Comparison of ENCODE assay signal across 1 fruit fly cellular context in genomic region chr3L:19042501-19042900, dm6.
TF ChIP-seq lines count a peak whose summit lies in the region.

No protein-coding gene starts in this region.

TF ChIP-seq in whole organism, embryonic, 481 proteins besides CTCF, POLR2A, EP300 and RAD21 (continued from another document and continues in another):
- 0 out of 2 replicates have a peak, but pooled peaks have one; percentile 15 for TF ChIP-seq CG17612 (GFP tag; IDR thresholded peaks at IDR 0.05; lab: Robert Waterston, UW)
- peak; percentile 77 for TF ChIP-seq salm (tag; optimal IDR thresholded peaks at IDR 0.05; lab: Kevin White, UChicago)
- peak; percentile 96 for TF ChIP-seq zen (tag; optimal IDR thresholded peaks at IDR 0.05; lab: Kevin White, UChicago)
- TF ChIP-seq HLHmδ (GFP tag; optimal IDR thresholded peaks at IDR 0.05; lab: Kevin White, UChicago), result no peak
- no peak for TF ChIP-seq Hey (tag; optimal IDR thresholded peaks at IDR 0.05; lab: Kevin White, UChicago)
- TF ChIP-seq eyg (GFP tag; optimal IDR thresholded peaks at IDR 0.05; lab: Kevin White, UChicago), result no peak
- TF ChIP-seq CG12299 (tag; optimal IDR thresholded peaks at IDR 0.05; lab: Kevin White, UChicago), result peak; percentile 65
- TF ChIP-seq cwo (GFP tag; optimal IDR thresholded peaks at IDR 0.05; lab: Kevin White, UChicago), result peak; percentile 60
- TF ChIP-seq CG15073 (GFP tag; optimal IDR thresholded peaks at IDR 0.05; lab: Kevin White, UChicago), result no peak
- TF ChIP-seq HmgZ (tag; optimal IDR thresholded peaks at IDR 0.05; lab: Kevin White, UChicago), result peak; percentile 39
- no peak for TF ChIP-seq TFAM (GFP tag; optimal IDR thresholded peaks at IDR 0.05; lab: Kevin White, UChicago)
- TF ChIP-seq dmrt11E (tag; optimal IDR thresholded peaks at IDR 0.05; lab: Kevin White, UChicago), result peak; percentile 97
- TF ChIP-seq slou (GFP tag; optimal IDR thresholded peaks at IDR 0.05; lab: Kevin White, UChicago), result no peak
- peak; percentile 90 for TF ChIP-seq Xrp1 (GFP tag; IDR thresholded peaks at IDR 0.05; lab: Robert Waterston, UW)
- peak; percentile 27 for TF ChIP-seq YL-1 (GFP tag; optimal IDR thresholded peaks at IDR 0.05; lab: Kevin White, UChicago)
- TF ChIP-seq CG3838 (GFP tag; optimal IDR thresholded peaks at IDR 0.05; lab: Kevin White, UChicago), result no peak
- TF ChIP-seq CG11723 (GFP tag; optimal IDR thresholded peaks at IDR 0.05; lab: Kevin White, UChicago), result peak; percentile 62
- TF ChIP-seq slp2 (GFP tag; optimal IDR thresholded peaks at IDR 0.05; lab: Kevin White, UChicago), result peak; percentile 8
- TF ChIP-seq CG17328 (GFP tag; IDR thresholded peaks at IDR 0.05; lab: Robert Waterston, UW), result peak; percentile 76
- TF ChIP-seq Atf-2 (GFP tag; optimal IDR thresholded peaks at IDR 0.05; lab: Kevin White, UChicago), result peak; percentile 4
- TF ChIP-seq CG12659 (GFP tag; optimal IDR thresholded peaks at IDR 0.05; lab: Kevin White, UChicago), result peak; percentile 70
- TF ChIP-seq lola (GFP tag; optimal IDR thresholded peaks at IDR 0.05; lab: Kevin White, UChicago), result peak in 1 of 3 experiments; percentile 97
- no peak for TF ChIP-seq CG13894 (tag; optimal IDR thresholded peaks at IDR 0.05; lab: Kevin White, UChicago)
- no peak for TF ChIP-seq Tbp (GFP tag; optimal IDR thresholded peaks at IDR 0.05; lab: Kevin White, UChicago)
- TF ChIP-seq Doc2 (GFP tag; IDR thresholded peaks at IDR 0.05; lab: Robert Waterston, UW), result no peak
- peak; percentile 94 for TF ChIP-seq CG9727 (GFP tag; optimal IDR thresholded peaks at IDR 0.05; lab: Kevin White, UChicago)
- peak; percentile 51; the same call in 1 of the 2 replicates for TF ChIP-seq peb (GFP tag; IDR thresholded peaks at IDR 0.05; lab: Robert Waterston, UW)
- TF ChIP-seq Neu2 (GFP tag; optimal IDR thresholded peaks at IDR 0.05; lab: Kevin White, UChicago; ENCODE audit: borderline replicate concordance), result no peak
- peak; percentile 77 for TF ChIP-seq CG18599 (GFP tag; optimal IDR thresholded peaks at IDR 0.05; lab: Kevin White, UChicago)
- TF ChIP-seq tna (GFP tag; IDR thresholded peaks at IDR 0.05; lab: Robert Waterston, UW; ENCODE audit: partially characterized antibody), result no peak
- no peak for TF ChIP-seq schlank (tag; optimal IDR thresholded peaks at IDR 0.05; lab: Kevin White, UChicago)
- TF ChIP-seq bcd (GFP tag; optimal IDR thresholded peaks at IDR 0.05; lab: Kevin White, UChicago), result peak; percentile 81
- peak; percentile 97 for TF ChIP-seq zf30C (GFP tag; optimal IDR thresholded peaks at IDR 0.05; lab: Kevin White, UChicago)
- TF ChIP-seq wek (GFP tag; optimal IDR thresholded peaks at IDR 0.05; lab: Kevin White, UChicago), result no peak
- no peak for TF ChIP-seq Sin3A (optimal IDR thresholded peaks at IDR 0.05; lab: Kevin White, UChicago)
- TF ChIP-seq disco-r (GFP tag; optimal IDR thresholded peaks at IDR 0.05; lab: Kevin White, UChicago), result no peak
- TF ChIP-seq fru (optimal IDR thresholded peaks at IDR 0.05; lab: Kevin White, UChicago), result no peak
- TF ChIP-seq CG14860 (GFP tag; IDR thresholded peaks at IDR 0.05; lab: Robert Waterston, UW; ENCODE audit: partially characterized antibody), result no peak
- no peak for TF ChIP-seq CG34224 (GFP tag; IDR thresholded peaks at IDR 0.05; lab: Robert Waterston, UW; ENCODE audit: partially characterized antibody)
- peak; percentile 77 for TF ChIP-seq CG6813 (GFP tag; optimal IDR thresholded peaks at IDR 0.05; lab: Kevin White, UChicago)
- TF ChIP-seq Ets97D (GFP tag; optimal IDR thresholded peaks at IDR 0.05; lab: Kevin White, UChicago), result peak; percentile 24
- peak; percentile 87 for TF ChIP-seq PHDP (tag; optimal IDR thresholded peaks at IDR 0.05; lab: Kevin White, UChicago)
- TF ChIP-seq chn (GFP tag; optimal IDR thresholded peaks at IDR 0.05; lab: Kevin White, UChicago), result peak; percentile 50
- no peak for TF ChIP-seq CG10321 (GFP tag; IDR thresholded peaks at IDR 0.05; lab: Robert Waterston, UW)
- no peak for TF ChIP-seq gsb (GFP tag; IDR thresholded peaks at IDR 0.05; lab: Robert Waterston, UW)
- TF ChIP-seq CG10979 (tag; optimal IDR thresholded peaks at IDR 0.05; lab: Kevin White, UChicago), result peak; percentile 97
- peak; percentile 1 for TF ChIP-seq exex (tag; optimal IDR thresholded peaks at IDR 0.05; lab: Kevin White, UChicago)
- TF ChIP-seq toy (GFP tag; IDR thresholded peaks at IDR 0.05; lab: Robert Waterston, UW), result no peak
- peak; percentile 6 to 94 for TF ChIP-seq eve (GFP tag; optimal IDR thresholded peaks at IDR 0.05; lab: Kevin White, UChicago)
- TF ChIP-seq Atf3 (GFP tag; optimal IDR thresholded peaks at IDR 0.05; lab: Kevin White, UChicago), result peak; percentile 26
- peak; percentile 74 for TF ChIP-seq Nf-YB (GFP tag; optimal IDR thresholded peaks at IDR 0.05; lab: Kevin White, UChicago)
- TF ChIP-seq C15 (GFP tag; IDR thresholded peaks at IDR 0.05; lab: Robert Waterston, UW), result no peak
- TF ChIP-seq tx (GFP tag; optimal IDR thresholded peaks at IDR 0.05; lab: Kevin White, UChicago), result peak; percentile 3
- peak; percentile 59 for TF ChIP-seq CG5245 (GFP tag; optimal IDR thresholded peaks at IDR 0.05; lab: Kevin White, UChicago)
- peak; percentile 77 for TF ChIP-seq CG1603 (tag; optimal IDR thresholded peaks at IDR 0.05; lab: Kevin White, UChicago)
- no peak for TF ChIP-seq pfk (GFP tag; optimal IDR thresholded peaks at IDR 0.05; lab: Kevin White, UChicago)
- TF ChIP-seq ash1 (GFP tag; optimal IDR thresholded peaks at IDR 0.05; lab: Kevin White, UChicago), result no peak
- TF ChIP-seq lilli (GFP tag; optimal IDR thresholded peaks at IDR 0.05; lab: Kevin White, UChicago), result peak; percentile 57
- TF ChIP-seq CG13287 (GFP tag; IDR thresholded peaks at IDR 0.05; lab: Robert Waterston, UW; ENCODE audit: partially characterized antibody), result no peak
- TF ChIP-seq Mes4 (GFP tag; optimal IDR thresholded peaks at IDR 0.05; lab: Kevin White, UChicago), result peak; percentile 6
- TF ChIP-seq CG16779 (GFP tag; IDR thresholded peaks at IDR 0.05; lab: Robert Waterston, UW), result no peak
- TF ChIP-seq repo (GFP tag; optimal IDR thresholded peaks at IDR 0.05; lab: Kevin White, UChicago), result no peak
- peak; percentile 22 for TF ChIP-seq kni (GFP tag; optimal IDR thresholded peaks at IDR 0.05; lab: Kevin White, UChicago)
- peak; percentile 69 for TF ChIP-seq CG10431 (GFP tag; optimal IDR thresholded peaks at IDR 0.05; lab: Kevin White, UChicago)
- peak; percentile 58 for TF ChIP-seq kah (GFP tag; optimal IDR thresholded peaks at IDR 0.05; lab: Kevin White, UChicago)
- no peak for TF ChIP-seq Rfx (GFP tag; IDR thresholded peaks at IDR 0.05; lab: Robert Waterston, UW)
- TF ChIP-seq CG10267 (tag; optimal IDR thresholded peaks at IDR 0.05; lab: Kevin White, UChicago), result peak; percentile 90
- TF ChIP-seq CG3281 (GFP tag; optimal IDR thresholded peaks at IDR 0.05; lab: Kevin White, UChicago), result peak; percentile 62
- no peak for TF ChIP-seq unc-4 (GFP tag; IDR thresholded peaks at IDR 0.05; lab: Robert Waterston, UW; ENCODE audit: partially characterized antibody)
- no peak for TF ChIP-seq abd-A (tag; optimal IDR thresholded peaks at IDR 0.05; lab: Kevin White, UChicago)
- TF ChIP-seq HLH54F (GFP tag; optimal IDR thresholded peaks at IDR 0.05; lab: Kevin White, UChicago), result no peak
- no peak for TF ChIP-seq ken (GFP tag; IDR thresholded peaks at IDR 0.05; lab: Robert Waterston, UW)
- TF ChIP-seq Abd-B (GFP tag; optimal IDR thresholded peaks at IDR 0.05; lab: Kevin White, UChicago), result peak; percentile 86
- TF ChIP-seq sqz (GFP tag; optimal IDR thresholded peaks at IDR 0.05; lab: Kevin White, UChicago), result peak; percentile 86
- TF ChIP-seq Ptx1 (GFP tag; IDR thresholded peaks at IDR 0.05; lab: Robert Waterston, UW), result peak; percentile 79
- TF ChIP-seq gcm2 (GFP tag; optimal IDR thresholded peaks at IDR 0.05; lab: Kevin White, UChicago), result peak; percentile 4
- peak; percentile 70 for TF ChIP-seq Meics (GFP tag; optimal IDR thresholded peaks at IDR 0.05; lab: Kevin White, UChicago)
- TF ChIP-seq CG13424 (tag; optimal IDR thresholded peaks at IDR 0.05; lab: Kevin White, UChicago), result peak; percentile 89
- TF ChIP-seq az2 (GFP tag; optimal IDR thresholded peaks at IDR 0.05; lab: Kevin White, UChicago), result peak; percentile 76
- peak; percentile 53 for TF ChIP-seq Ets65A (GFP tag; lab: Kevin White, UChicago)
- TF ChIP-seq Opbp (GFP tag; IDR thresholded peaks at IDR 0.05; lab: Robert Waterston, UW; ENCODE audit: partially characterized antibody), result no peak
- no peak for TF ChIP-seq CG34376 (GFP tag; optimal IDR thresholded peaks at IDR 0.05; lab: Kevin White, UChicago)
- TF ChIP-seq CG15601 (tag; optimal IDR thresholded peaks at IDR 0.05; lab: Kevin White, UChicago), result peak; percentile 90
- TF ChIP-seq crc (GFP tag; optimal IDR thresholded peaks at IDR 0.05; lab: Kevin White, UChicago), result no peak
- TF ChIP-seq gcm (GFP tag; optimal IDR thresholded peaks at IDR 0.05; lab: Kevin White, UChicago), result peak; percentile 91
- TF ChIP-seq en (GFP tag; optimal IDR thresholded peaks at IDR 0.05; lab: Kevin White, UChicago), result no peak
- no peak for TF ChIP-seq dati (GFP tag; IDR thresholded peaks at IDR 0.05; lab: Robert Waterston, UW)
- TF ChIP-seq CG4617 (GFP tag; optimal IDR thresholded peaks at IDR 0.05; lab: Kevin White, UChicago; ENCODE audit: borderline replicate concordance), result peak; percentile 22
- TF ChIP-seq H15 (GFP tag; IDR thresholded peaks at IDR 0.05; lab: Robert Waterston, UW), result 0 out of 3 replicates have a peak, but pooled peaks have one; percentile 38
- no peak for TF ChIP-seq sima (GFP tag; optimal IDR thresholded peaks at IDR 0.05; lab: Kevin White, UChicago)
- peak; percentile 91 for TF ChIP-seq CG2678 (tag; optimal IDR thresholded peaks at IDR 0.05; lab: Kevin White, UChicago)
- peak; percentile 91 for TF ChIP-seq Sox100B (GFP tag; optimal IDR thresholded peaks at IDR 0.05; lab: Kevin White, UChicago)
- peak; percentile 70 for TF ChIP-seq Fer3 (tag; optimal IDR thresholded peaks at IDR 0.05; lab: Kevin White, UChicago)
- peak; percentile 81 for TF ChIP-seq CG1529 (GFP tag; optimal IDR thresholded peaks at IDR 0.05; lab: Kevin White, UChicago)
- TF ChIP-seq ci (GFP tag; IDR thresholded peaks at IDR 0.05; lab: Robert Waterston, UW), result peak; percentile 78; the same call in 2 of the 3 replicates
- TF ChIP-seq CG10274 (GFP tag; optimal IDR thresholded peaks at IDR 0.05; lab: Kevin White, UChicago), result peak; percentile 36
- no peak for TF ChIP-seq emc (GFP tag; optimal IDR thresholded peaks at IDR 0.05; lab: Kevin White, UChicago)
- TF ChIP-seq CG5180 (GFP tag; optimal IDR thresholded peaks at IDR 0.05; lab: Kevin White, UChicago), result peak; percentile 25
- peak; percentile 69 for TF ChIP-seq HLH3B (GFP tag; IDR thresholded peaks at IDR 0.05; lab: Robert Waterston, UW)
- TF ChIP-seq D19A (tag; optimal IDR thresholded peaks at IDR 0.05; lab: Kevin White, UChicago), result peak; percentile 90
- TF ChIP-seq sna (GFP tag; IDR thresholded peaks at IDR 0.05; lab: Robert Waterston, UW; ENCODE audit: partially characterized antibody), result no peak
- peak; percentile 82 for TF ChIP-seq tap (tag; optimal IDR thresholded peaks at IDR 0.05; lab: Kevin White, UChicago)
- TF ChIP-seq CG8765 (GFP tag; IDR thresholded peaks at IDR 0.05; lab: Robert Waterston, UW), result peak; percentile 48; the same call in 1 of the 2 replicates
- TF ChIP-seq CG33557 (GFP tag; optimal IDR thresholded peaks at IDR 0.05; lab: Kevin White, UChicago), result peak; percentile 94
- TF ChIP-seq CG11456 (GFP tag; IDR thresholded peaks at IDR 0.05; lab: Robert Waterston, UW), result no peak
- no peak for TF ChIP-seq CG8089 (GFP tag; optimal IDR thresholded peaks at IDR 0.05; lab: Kevin White, UChicago)
- TF ChIP-seq danr (GFP tag; IDR thresholded peaks at IDR 0.05; lab: Robert Waterston, UW), result peak; percentile 40; the same call in 1 of the 2 replicates
- TF ChIP-seq CG4820 (GFP tag; optimal IDR thresholded peaks at IDR 0.05; lab: Kevin White, UChicago), result peak; percentile 85
- TF ChIP-seq CG3995 (GFP tag; optimal IDR thresholded peaks at IDR 0.05; lab: Kevin White, UChicago), result no peak
- peak; percentile 55 for TF ChIP-seq CG15011 (GFP tag; optimal IDR thresholded peaks at IDR 0.05; lab: Kevin White, UChicago)
- no peak for TF ChIP-seq Lim3 (GFP tag; IDR thresholded peaks at IDR 0.05; lab: Robert Waterston, UW)
- no peak; the same call in 1 of the 2 replicates for TF ChIP-seq gt (GFP tag; IDR thresholded peaks at IDR 0.05; lab: Robert Waterston, UW)
- peak; percentile 19; the same call in 1 of the 4 replicates for TF ChIP-seq Gug (GFP tag; IDR thresholded peaks at IDR 0.05; lab: Robert Waterston, UW)
- no peak for TF ChIP-seq CG12744 (GFP tag; optimal IDR thresholded peaks at IDR 0.05; lab: Kevin White, UChicago)
- peak; percentile 89 for TF ChIP-seq grau (tag; optimal IDR thresholded peaks at IDR 0.05; lab: Kevin White, UChicago)
- TF ChIP-seq CG2875 (GFP tag; optimal IDR thresholded peaks at IDR 0.05; lab: Kevin White, UChicago), result peak; percentile 79
- no peak for TF ChIP-seq p53 (GFP tag; optimal IDR thresholded peaks at IDR 0.05; lab: Kevin White, UChicago)
- peak; percentile 73 for TF ChIP-seq CG11093 (GFP tag; IDR thresholded peaks at IDR 0.05; lab: Robert Waterston, UW)
- TF ChIP-seq amos (GFP tag; IDR thresholded peaks at IDR 0.05; lab: Robert Waterston, UW; ENCODE audit: partially characterized antibody), result no peak
- no peak for TF ChIP-seq Dbx (GFP tag; IDR thresholded peaks at IDR 0.05; lab: Robert Waterston, UW)
- TF ChIP-seq CG11560 (tag; IDR thresholded peaks at IDR 0.05; lab: Robert Waterston, UW), result no peak
- peak; percentile 65 for TF ChIP-seq tgo (GFP tag; IDR thresholded peaks at IDR 0.05; lab: Robert Waterston, UW)
- peak; percentile 84 for TF ChIP-seq fd102C (GFP tag; optimal IDR thresholded peaks at IDR 0.05; lab: Kevin White, UChicago)
- TF ChIP-seq CG12219 (GFP tag; optimal IDR thresholded peaks at IDR 0.05; lab: Kevin White, UChicago), result peak; percentile 69
- TF ChIP-seq usp (GFP tag; optimal IDR thresholded peaks at IDR 0.05; lab: Kevin White, UChicago), result no peak
- peak in 1 of 2 experiments; percentile 67 for TF ChIP-seq dpn (GFP tag; optimal IDR thresholded peaks at IDR 0.05; lab: Kevin White, UChicago)
- TF ChIP-seq CG8290 (GFP tag; optimal IDR thresholded peaks at IDR 0.05; lab: Kevin White, UChicago), result peak; percentile 87
- TF ChIP-seq CG8290 (tag; optimal IDR thresholded peaks at IDR 0.05; lab: Kevin White, UChicago), result peak in 1 of 2 experiments; percentile 70
- peak; percentile 93 for TF ChIP-seq CoRest (tag; optimal IDR thresholded peaks at IDR 0.05; lab: Kevin White, UChicago)
- peak; percentile 73 for TF ChIP-seq ewg (GFP tag; optimal IDR thresholded peaks at IDR 0.05; lab: Kevin White, UChicago)
- TF ChIP-seq Trl (optimal IDR thresholded peaks at IDR 0.05; lab: Kevin White, UChicago), result no peak
- peak; percentile 9 for TF ChIP-seq Trl (GFP tag; optimal IDR thresholded peaks at IDR 0.05; lab: Kevin White, UChicago)
- no peak for TF ChIP-seq CG4360 (GFP tag; IDR thresholded peaks at IDR 0.05; lab: Robert Waterston, UW)
